Fruit fly (Drosophila melanogaster) whole organism, wandering third instar larva: ENCODE results near the gene Kap-alpha3.

Source experiments
- Abd-B ChIP-seq: fragments of >200 bp; optimal IDR thresholded peaks from 2 replicates; lab custom pipeline; 2017; ENCODE audit warnings: missing biosample characterization, missing genetic modification characterization
- CG32264 ChIP-seq: fragments of 200-800 bp; sonication (Bioruptor generic); optimal IDR thresholded peaks from 2 replicates; lab custom pipeline; 2016; ENCODE audit warnings: missing biosample characterization, missing genetic modification characterization
- CG9705 ChIP-seq: fragments of 200-800 bp; sonication (Bioruptor generic); optimal IDR thresholded peaks from 2 replicates; lab custom pipeline; 2018; ENCODE audit warnings: missing biosample characterization, mild to moderate bottlenecking, missing genetic modification characterization
- CrebA ChIP-seq: fragments of 200-800 bp; sonication (Bioruptor generic); optimal IDR thresholded peaks from 2 replicates; lab custom pipeline; 2016; ENCODE audit warnings: missing biosample characterization, mild to moderate bottlenecking, missing genetic modification characterization, borderline replicate concordance
- Dfd ChIP-seq: fragments of >200 bp; optimal IDR thresholded peaks from 2 replicates; lab custom pipeline; 2017; ENCODE audit warnings: missing biosample characterization, missing genetic modification characterization
- Dif ChIP-seq: fragments of 200-275, 200-300 bp; sonication (Bioruptor generic); optimal IDR thresholded peaks from 2 replicates; lab custom pipeline; 2018; ENCODE audit warnings: missing biosample characterization, missing genetic modification characterization; ENCODE audit not compliant: partially characterized antibody
- GATAd ChIP-seq: sonication (Bioruptor generic); optimal IDR thresholded peaks from 2 replicates; lab custom pipeline; 2016; ENCODE audit warnings: missing biosample characterization, missing genetic modification characterization
- HLH106 ChIP-seq: fragments of 200-800 bp; optimal IDR thresholded peaks from 3 replicates; lab custom pipeline; 2019; ENCODE audit warnings: missing biosample characterization, mild to moderate bottlenecking, missing genetic modification characterization, moderate library complexity
- Hnf4 ChIP-seq: fragments of 200-800 bp; sonication (Bioruptor generic); optimal IDR thresholded peaks from 2 replicates; lab custom pipeline; 2016; ENCODE audit warnings: missing biosample characterization, mild to moderate bottlenecking, missing genetic modification characterization
- Hr78 ChIP-seq: fragments of >200 bp; optimal IDR thresholded peaks from 2 replicates; lab custom pipeline; 2017; ENCODE audit warnings: missing biosample characterization, missing genetic modification characterization
- Hr83 ChIP-seq: fragments of 200-300 bp; sonication (Bioruptor generic); optimal IDR thresholded peaks from 2 replicates; lab custom pipeline; 2016; ENCODE audit warnings: missing biosample characterization, mild to moderate bottlenecking, missing genetic modification characterization, moderate library complexity; ENCODE audit not compliant: poor library complexity, severe bottlenecking
- Jra ChIP-seq: sonication (Bioruptor generic); optimal IDR thresholded peaks from 2 replicates; lab custom pipeline; 2016; ENCODE audit warnings: missing biosample characterization, missing genetic modification characterization
- Mio ChIP-seq: sonication (Bioruptor generic); optimal IDR thresholded peaks from 2 replicates; lab custom pipeline; 2016; ENCODE audit warnings: missing biosample characterization, missing genetic modification characterization
- Myc ChIP-seq: fragments of >200 bp; optimal IDR thresholded peaks from 2 replicates; lab custom pipeline; 2017
- N ChIP-seq: fragments of >200 bp; optimal IDR thresholded peaks from 2 replicates; lab custom pipeline; 2018; ENCODE audit warnings: missing biosample characterization, missing external identifiers, missing genetic modification characterization
- OdsH ChIP-seq: fragments of 200-800 bp; sonication (Bioruptor generic); optimal IDR thresholded peaks from 2 replicates; lab custom pipeline; 2016; ENCODE audit warnings: missing biosample characterization, mild to moderate bottlenecking, missing genetic modification characterization
- Rel ChIP-seq, 2 experiments: fragments of 200-800 bp; sonication (Bioruptor generic) in 1 of 2; optimal IDR thresholded peaks; 2 replicates in 1 of 2; 3 replicates in 1 of 2; lab custom pipeline; 2016 to 2019; ENCODE audit warnings: mild to moderate bottlenecking in 2 of 2, missing biosample characterization in 2 of 2, missing genetic modification characterization in 2 of 2, moderate library complexity in 1 of 2
- Sp1 ChIP-seq: fragments of 200-800 bp; sonication (Bioruptor generic); optimal IDR thresholded peaks from 3 replicates; lab custom pipeline; 2019; ENCODE audit warnings: missing biosample characterization, mild to moderate bottlenecking, missing genetic modification characterization, moderate library complexity
- Vsx2 ChIP-seq: fragments of 200-300, 225-300 bp; sonication (Bioruptor generic); optimal IDR thresholded peaks from 2 replicates; lab custom pipeline; 2018; ENCODE audit warnings: missing biosample characterization, missing genetic modification characterization; ENCODE audit not compliant: partially characterized antibody
- br ChIP-seq: fragments of 200-800 bp; sonication (Bioruptor generic); optimal IDR thresholded peaks from 2 replicates; lab custom pipeline; 2016; ENCODE audit warnings: missing biosample characterization, missing genetic modification characterization
- brk ChIP-seq: fragments of 200-800 bp; sonication (Bioruptor generic); optimal IDR thresholded peaks from 2 replicates; lab custom pipeline; 2016; ENCODE audit warnings: missing biosample characterization, mild to moderate bottlenecking, missing genetic modification characterization
- dl ChIP-seq, 2 experiments: fragments of 175-275, 200-275 bp in 1 of 2; fragments of 200-275 bp in 1 of 2; sonication (Bioruptor generic); optimal IDR thresholded peaks; lab custom pipeline; 2018; ENCODE audit warnings: mild to moderate bottlenecking in 2 of 2, missing biosample characterization in 2 of 2, missing genetic modification characterization in 2 of 2, moderate library complexity in 2 of 2; ENCODE audit not compliant: partially characterized antibody in 2 of 2, insufficient read depth in 1 of 2
- dmrt93B ChIP-seq: fragments of 200-800 bp; sonication (Bioruptor generic); optimal IDR thresholded peaks from 2 replicates; lab custom pipeline; 2018; ENCODE audit warnings: missing biosample characterization, mild to moderate bottlenecking, missing genetic modification characterization
- dsf ChIP-seq: sonication (Bioruptor generic); optimal IDR thresholded peaks from 2 replicates; lab custom pipeline; 2016; ENCODE audit warnings: missing biosample characterization, missing genetic modification characterization, borderline replicate concordance
- ey ChIP-seq: fragments of 200-800 bp; sonication (Bioruptor generic); optimal IDR thresholded peaks from 2 replicates; lab custom pipeline; 2016; ENCODE audit warnings: missing biosample characterization, missing genetic modification characterization
- foxo ChIP-seq, 2 experiments: fragments of 200-800 bp; sonication (Bioruptor generic); optimal IDR thresholded peaks; 2 replicates in 1 of 2; 3 replicates in 1 of 2; lab custom pipeline; 2016 to 2017; ENCODE audit warnings: missing biosample characterization in 2 of 2, missing genetic modification characterization in 2 of 2
- fru ChIP-seq: fragments of 200-800 bp; sonication (Bioruptor generic); optimal IDR thresholded peaks from 3 replicates; lab custom pipeline; 2016; ENCODE audit warnings: missing biosample characterization, mild to moderate bottlenecking, missing genetic modification characterization
- h ChIP-seq: fragments of 200-800 bp; sonication (Bioruptor generic); optimal IDR thresholded peaks from 3 replicates; lab custom pipeline; 2016; ENCODE audit warnings: missing biosample characterization, mild to moderate bottlenecking, missing genetic modification characterization
- jim ChIP-seq: fragments of 175-275, 200-325 bp; sonication (Bioruptor generic); optimal IDR thresholded peaks from 2 replicates; lab custom pipeline; 2016; ENCODE audit warnings: missing biosample characterization, mild to moderate bottlenecking, missing genetic modification characterization
- lola ChIP-seq: fragments of >200 bp; optimal IDR thresholded peaks from 2 replicates; lab custom pipeline; 2017; ENCODE audit warnings: missing biosample characterization, missing genetic modification characterization
- pan ChIP-seq: fragments of >200 bp; optimal IDR thresholded peaks from 2 replicates; lab custom pipeline; 2017
- psq ChIP-seq: fragments of 200-800 bp; sonication (Bioruptor generic); optimal IDR thresholded peaks from 3 replicates; lab custom pipeline; 2017; ENCODE audit warnings: missing biosample characterization, mild to moderate bottlenecking, missing genetic modification characterization, moderate library complexity
- rgr ChIP-seq: fragments of 200-800 bp; sonication (Bioruptor generic); optimal IDR thresholded peaks from 3 replicates; lab custom pipeline; 2016; ENCODE audit warnings: missing biosample characterization, mild to moderate bottlenecking, missing genetic modification characterization
- sage ChIP-seq: fragments of 200-800 bp; sonication (Bioruptor generic); optimal IDR thresholded peaks from 2 replicates; lab custom pipeline; 2016; ENCODE audit warnings: missing biosample characterization, mild to moderate bottlenecking, missing genetic modification characterization
- sv ChIP-seq: fragments of 200-800 bp; sonication (Bioruptor generic); optimal IDR thresholded peaks from 3 replicates; lab custom pipeline; 2016; ENCODE audit warnings: missing biosample characterization, missing genetic modification characterization
- tai ChIP-seq: sonication (Bioruptor generic); optimal IDR thresholded peaks from 2 replicates; lab custom pipeline; 2016; ENCODE audit warnings: missing biosample characterization, missing genetic modification characterization
- usp ChIP-seq: fragments of >200 bp; optimal IDR thresholded peaks from 2 replicates; lab custom pipeline; 2017; ENCODE audit warnings: missing biosample characterization, missing genetic modification characterization
- woc ChIP-seq: sonication (Bioruptor generic); optimal IDR thresholded peaks from 2 replicates; lab custom pipeline; 2016; ENCODE audit warnings: missing biosample characterization, mild to moderate bottlenecking, missing genetic modification characterization

The Kap-alpha3 gene

DNA sequence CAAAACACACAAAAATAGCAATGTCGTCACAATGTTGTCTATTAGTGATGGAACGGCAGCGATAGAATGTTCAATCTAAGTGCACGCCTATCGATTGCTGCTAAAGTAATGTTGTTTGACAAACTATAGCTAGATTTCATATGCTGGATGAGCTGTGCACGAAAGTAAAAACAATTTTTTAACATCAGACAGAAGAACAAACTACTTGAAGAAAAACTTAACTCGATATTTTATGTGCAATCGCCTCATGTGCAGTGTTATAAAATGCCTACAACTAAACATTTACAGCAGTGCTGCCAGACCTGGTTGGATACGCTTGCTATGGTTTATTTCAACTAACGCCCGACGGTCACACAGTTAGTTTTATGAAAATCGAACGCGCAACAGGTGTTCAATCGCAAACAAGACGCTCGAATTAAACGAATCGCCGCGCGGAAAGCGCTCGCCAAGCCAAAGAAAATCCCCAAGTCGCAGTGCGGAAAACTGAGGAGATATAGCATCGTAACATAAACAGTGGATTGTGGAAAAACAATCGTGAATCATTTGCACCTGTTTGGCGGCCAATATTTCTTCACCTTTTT is 13.5 kb upstream of the Kap-alpha3 start, which contains the start of the genes bocks and CG8312:
Gene bocks, minus strand, starts transcription at position 51 of the 581 bp plus-strand sequence.
Gene CG8312, plus strand, starts transcription at position 358 of the 581 bp plus-strand sequence.
- TF ChIP-seq h (peak; percentile 53), Myc (lab: Kevin White, UChicago) (peak; percentile 63), pan (lab: Kevin White, UChicago) (no peak), sv (peak; percentile 27), dsf (no peak), tai (no peak), CG32264 (GFP tag; lab: Kevin White, UChicago) (no peak), brk (GFP tag; lab: Kevin White, UChicago) (no peak), Jra (GFP tag; lab: Kevin White, UChicago) (peak; percentile 80), Rel (GFP tag; optimal IDR thresholded peaks at IDR 0.05; lab: Kevin White, UChicago) (no peak), Rel (tag; optimal IDR thresholded peaks at IDR 0.05; lab: Kevin White, UChicago) (peak; percentile 48), dmrt93B (GFP tag; lab: Kevin White, UChicago) (no peak), br (peak; percentile 63), woc (GFP tag; lab: Kevin White, UChicago) (no peak), OdsH (GFP tag; lab: Kevin White, UChicago) (no peak), fru (GFP tag; lab: Kevin White, UChicago) (peak; percentile 65), Dif (GFP tag; lab: Kevin White, UChicago) (no peak), GATAd (GFP tag; lab: Kevin White, UChicago) (no peak), CG9705 (GFP tag; lab: Kevin White, UChicago) (peak; percentile 22), Vsx2 (GFP tag; lab: Kevin White, UChicago) (no peak), Hr83 (GFP tag; lab: Kevin White, UChicago) (peak; percentile 31), Mio (GFP tag; lab: Kevin White, UChicago) (no peak), N (no peak), Hr78 (GFP tag; lab: Kevin White, UChicago) (no peak), Sp1 (GFP tag; lab: Kevin White, UChicago) (peak; percentile 21), ey (peak; percentile 25), psq (GFP tag; lab: Kevin White, UChicago) (no peak), HLH106 (tag; lab: Kevin White, UChicago) (peak; percentile 36), jim (no peak), foxo (GFP tag; optimal IDR thresholded peaks at IDR 0.05; lab: Kevin White, UChicago) (peak in 1 of 2 experiments; percentile 46), dl (GFP tag; optimal IDR thresholded peaks at IDR 0.05; lab: Kevin White, UChicago; ENCODE audit: insufficient read depth in 1 of 2, partially characterized antibody in 2 of 2) (no peak), Dfd (GFP tag; lab: Kevin White, UChicago) (no peak), lola (GFP tag; lab: Kevin White, UChicago) (no peak), CrebA (GFP tag; lab: Kevin White, UChicago) (no peak), rgr (GFP tag; lab: Kevin White, UChicago) (peak; percentile 42), sage (no peak), usp (no peak), Hnf4 (GFP tag; lab: Kevin White, UChicago) (peak; percentile 78), Abd-B (GFP tag; lab: Kevin White, UChicago) (no peak)

DNA sequence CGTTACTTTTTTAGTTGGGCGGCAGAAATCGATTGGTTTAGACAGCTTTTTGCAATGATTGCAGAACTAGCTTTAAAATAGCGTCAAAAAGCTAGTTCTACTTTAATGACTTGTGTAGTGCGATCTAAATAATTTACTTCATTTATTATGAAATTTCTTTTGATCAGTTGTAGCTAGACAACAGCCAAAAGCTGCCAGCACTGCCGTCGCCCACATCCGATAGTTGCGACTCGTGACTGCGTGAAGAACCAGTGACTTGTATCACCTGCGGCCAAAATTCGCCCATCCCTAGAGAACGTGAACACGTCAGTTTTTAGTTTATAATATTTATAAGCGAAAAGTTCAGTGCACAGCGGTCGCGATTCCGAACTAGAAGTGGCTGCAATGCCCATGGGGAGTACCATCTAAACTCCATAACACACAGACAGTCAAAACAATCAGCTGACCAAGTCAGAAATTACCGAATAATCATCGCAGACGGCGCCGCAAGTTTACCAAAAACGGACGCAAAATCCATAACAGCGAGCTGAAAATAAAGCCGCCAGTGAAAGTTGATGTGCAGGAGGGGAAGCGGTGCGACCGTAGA is 9.2 kb upstream of the Kap-alpha3 start, which contains the start of gene P58IPK:
Gene P58IPK, plus strand, starts transcription at position 280 of the 586 bp plus-strand sequence.
- peak; percentile 72 for TF ChIP-seq Jra (GFP tag; lab: Kevin White, UChicago)
- TF ChIP-seq woc (GFP tag; lab: Kevin White, UChicago) = peak; percentile 91
- TF ChIP-seq jim = no peak
- TF ChIP-seq Myc (lab: Kevin White, UChicago) = peak; percentile 89
- no peak for TF ChIP-seq dl (GFP tag; optimal IDR thresholded peaks at IDR 0.05; lab: Kevin White, UChicago; ENCODE audit: insufficient read depth in 1 of 2, partially characterized antibody in 2 of 2)
- TF ChIP-seq psq (GFP tag; lab: Kevin White, UChicago) = peak; percentile 35
- peak; percentile 52 for TF ChIP-seq sage
- TF ChIP-seq OdsH (GFP tag; lab: Kevin White, UChicago) = no peak
- peak; percentile 83 for TF ChIP-seq Hr83 (GFP tag; lab: Kevin White, UChicago)
- peak; percentile 68 for TF ChIP-seq rgr (GFP tag; lab: Kevin White, UChicago)
- no peak for TF ChIP-seq usp
- TF ChIP-seq HLH106 (tag; lab: Kevin White, UChicago) = peak; percentile 59
- peak in 1 of 2 experiments; percentile 66 for TF ChIP-seq foxo (GFP tag; optimal IDR thresholded peaks at IDR 0.05; lab: Kevin White, UChicago)
- no peak for TF ChIP-seq lola (GFP tag; lab: Kevin White, UChicago)
- peak; percentile 46 for TF ChIP-seq CG32264 (GFP tag; lab: Kevin White, UChicago)
- TF ChIP-seq dmrt93B (GFP tag; lab: Kevin White, UChicago) = peak; percentile 14
- no peak for TF ChIP-seq Abd-B (GFP tag; lab: Kevin White, UChicago)
- TF ChIP-seq sv = peak; percentile 36
- peak; percentile 28 for TF ChIP-seq CG9705 (GFP tag; lab: Kevin White, UChicago)
- TF ChIP-seq Rel (GFP tag; optimal IDR thresholded peaks at IDR 0.05; lab: Kevin White, UChicago) = no peak
- TF ChIP-seq Rel (tag; optimal IDR thresholded peaks at IDR 0.05; lab: Kevin White, UChicago) = peak; percentile 33
- peak; percentile 32 for TF ChIP-seq Sp1 (GFP tag; lab: Kevin White, UChicago)
- TF ChIP-seq dsf = peak; percentile 33
- peak; percentile 60 for TF ChIP-seq br
- TF ChIP-seq GATAd (GFP tag; lab: Kevin White, UChicago) = peak; percentile 38
- peak; percentile 71 for TF ChIP-seq h
- peak; percentile 53 for TF ChIP-seq ey
- TF ChIP-seq Dfd (GFP tag; lab: Kevin White, UChicago) = no peak
